Fruit fly (Drosophila melanogaster) whole organism, embryonic: ENCODE data around the gene CG46456.

Source experiments
- Blimp-1 ChIP-seq: fragments of 200-800 bp; sonication (Bioruptor generic); optimal IDR thresholded peaks from 3 replicates; lab custom pipeline; 2018; ENCODE audit warnings: missing biosample characterization, missing genetic modification characterization, mild to moderate bottlenecking, moderate library complexity, missing genetic modification reagents
- CG11398 ChIP-seq: fragments of 200-800 bp; sonication (Bioruptor generic); optimal IDR thresholded peaks from 2 replicates; lab custom pipeline; 2016; ENCODE audit warnings: missing biosample characterization, missing genetic modification characterization
- CG13296 ChIP-seq: fragments of 200-800 bp; sonication (Bioruptor generic); optimal IDR thresholded peaks from 3 replicates; lab custom pipeline; 2018; ENCODE audit warnings: missing biosample characterization, mild to moderate bottlenecking, missing genetic modification characterization
- CG14667 ChIP-seq: fragments of 200-800 bp; sonication (Bioruptor generic); IDR thresholded peaks from 2 replicates; pipeline ENCODE4 v1.3.6; 2022; ENCODE audit warnings: missing biosample characterization, missing genetic modification characterization
- CG16863 ChIP-seq: fragments of 200-800 bp; sonication (Bioruptor generic); optimal IDR thresholded peaks from 3 replicates; lab custom pipeline; 2016; ENCODE audit warnings: missing biosample characterization, missing genetic modification characterization
- CG18764 ChIP-seq: fragments of 200-800 bp; sonication (Bioruptor generic); optimal IDR thresholded peaks from 3 replicates; lab custom pipeline; 2016; ENCODE audit warnings: missing biosample characterization, missing genetic modification characterization
- CG2202 ChIP-seq: fragments of 200-800 bp; sonication (Bioruptor generic); optimal IDR thresholded peaks from 2 replicates; lab custom pipeline; 2018; ENCODE audit warnings: missing biosample characterization, mild to moderate bottlenecking, missing genetic modification characterization
- CG2678 ChIP-seq: fragments of 200-800 bp; sonication (Bioruptor generic); optimal IDR thresholded peaks from 3 replicates; lab custom pipeline; 2019; ENCODE audit warnings: missing biosample characterization, mild to moderate bottlenecking, missing genetic modification characterization, moderate library complexity
- CG2712 ChIP-seq: fragments of 200-800 bp; optimal IDR thresholded peaks from 3 replicates; lab custom pipeline; 2019; ENCODE audit warnings: missing biosample characterization, mild to moderate bottlenecking, missing genetic modification characterization, moderate library complexity
- CG3065 ChIP-seq: fragments of 200-800 bp; sonication (Bioruptor generic); optimal IDR thresholded peaks from 2 replicates; lab custom pipeline; 2016; ENCODE audit warnings: missing biosample characterization, missing genetic modification characterization
- CG31224 ChIP-seq: fragments of 200-800 bp; sonication (Bioruptor generic); IDR thresholded peaks from 2 replicates; pipeline ENCODE4 v1.3.6; 2022; ENCODE audit warnings: missing biosample characterization, missing genetic modification characterization
- CG34422 ChIP-seq: fragments of 200-800 bp; sonication (Bioruptor generic); IDR thresholded peaks from 3 replicates; pipeline ENCODE4 v1.3.6; 2022; ENCODE audit warnings: missing biosample characterization, missing genetic modification characterization
- CG43689 ChIP-seq: fragments of 200-800 bp; sonication (Bioruptor generic); IDR thresholded peaks from 2 replicates; pipeline ENCODE4 v1.3.6; 2022; ENCODE audit warnings: missing biosample characterization, missing genetic modification characterization
- CG7963 ChIP-seq: fragments of 200-800 bp; sonication (Bioruptor generic); IDR thresholded peaks from 3 replicates; pipeline ENCODE4 v1.3.6; 2022; ENCODE audit warnings: missing biosample characterization, missing genetic modification characterization; ENCODE audit not compliant: partially characterized antibody
- CG7987 ChIP-seq: fragments of 200-800 bp; sonication (Bioruptor generic); optimal IDR thresholded peaks from 2 replicates; lab custom pipeline; 2018; ENCODE audit warnings: missing biosample characterization, mild to moderate bottlenecking, missing genetic modification characterization, moderate library complexity
- CG8089 ChIP-seq: fragments of 200-800 bp; sonication (Bioruptor generic); optimal IDR thresholded peaks from 3 replicates; lab custom pipeline; 2016; ENCODE audit warnings: missing biosample characterization, missing genetic modification characterization
- CG8281 ChIP-seq: fragments of 200-800 bp; sonication (Bioruptor generic); optimal IDR thresholded peaks from 2 replicates; lab custom pipeline; 2018; ENCODE audit warnings: missing biosample characterization, mild to moderate bottlenecking, missing genetic modification characterization, moderate library complexity
- Dbx ChIP-seq: fragments of 200-800 bp; sonication (Bioruptor generic); IDR thresholded peaks from 3 replicates; pipeline ENCODE4 v1.3.6; 2022; ENCODE audit warnings: missing biosample characterization, missing genetic modification characterization
- Dip3 ChIP-seq: fragments of 200-800 bp; sonication (Bioruptor generic); optimal IDR thresholded peaks from 3 replicates; lab custom pipeline; 2016; ENCODE audit warnings: missing biosample characterization, missing genetic modification characterization
- Doc2 ChIP-seq: fragments of 200-800 bp; sonication (Bioruptor generic); IDR thresholded peaks from 2 replicates; pipeline ENCODE4 v1.3.6; 2022; ENCODE audit warnings: missing biosample characterization, missing genetic modification characterization
- Doc3 ChIP-seq: fragments of 200-800 bp; sonication (Bioruptor generic); IDR thresholded peaks from 3 replicates; pipeline ENCODE4 v1.3.6; 2022; ENCODE audit warnings: missing biosample characterization, missing genetic modification characterization; ENCODE audit not compliant: partially characterized antibody
- Fer2 ChIP-seq: fragments of 200-800 bp; sonication (Bioruptor generic); optimal IDR thresholded peaks from 2 replicates; lab custom pipeline; 2018; ENCODE audit warnings: missing biosample characterization, mild to moderate bottlenecking, missing genetic modification characterization, moderate library complexity
- GATAe ChIP-seq: fragments of 200-800 bp; sonication (Bioruptor generic); conservative IDR thresholded peaks from 2 replicates; pipeline ENCODE4 v1.3.6; 2022; ENCODE audit warnings: missing biosample characterization, missing genetic modification characterization
- Gsc ChIP-seq: fragments of 200-800 bp; sonication (Bioruptor generic); IDR thresholded peaks from 2 replicates; pipeline ENCODE4 v1.3.6; 2022; ENCODE audit warnings: missing biosample characterization, missing genetic modification characterization
- Hmr ChIP-seq: fragments of 200-800 bp; sonication (Bioruptor generic); optimal IDR thresholded peaks from 3 replicates; lab custom pipeline; 2017; ENCODE audit warnings: mild to moderate bottlenecking, missing biosample characterization, missing genetic modification reagents, missing genetic modification characterization
- Hsf ChIP-seq: fragments of 200-800 bp; sonication (Bioruptor generic); optimal IDR thresholded peaks from 3 replicates; lab custom pipeline; 2016; ENCODE audit warnings: missing biosample characterization, missing genetic modification characterization
- MTF-1 ChIP-seq: fragments of 200-800 bp; sonication (Bioruptor generic); optimal IDR thresholded peaks from 2 replicates; lab custom pipeline; 2018; ENCODE audit warnings: missing biosample characterization, mild to moderate bottlenecking, missing genetic modification characterization, borderline replicate concordance
- Meics ChIP-seq: fragments of 200-800 bp; sonication (Bioruptor generic); optimal IDR thresholded peaks from 2 replicates; lab custom pipeline; 2017; ENCODE audit warnings: missing biosample characterization, mild to moderate bottlenecking, missing genetic modification characterization
- Opbp ChIP-seq: fragments of 200-800 bp; sonication (Bioruptor generic); IDR thresholded peaks from 3 replicates; pipeline ENCODE4 v1.3.6; 2022; ENCODE audit warnings: missing biosample characterization, missing genetic modification characterization; ENCODE audit not compliant: partially characterized antibody
- Rfx ChIP-seq: fragments of 200-800 bp; sonication (Bioruptor generic); IDR thresholded peaks from 2 replicates; pipeline ENCODE4 v1.3.6; 2022; ENCODE audit warnings: missing biosample characterization, missing genetic modification characterization
- Sox100B ChIP-seq: fragments of 200-800 bp; sonication (Bioruptor generic); optimal IDR thresholded peaks from 3 replicates; lab custom pipeline; 2018; ENCODE audit warnings: missing biosample characterization, mild to moderate bottlenecking, missing genetic modification characterization
- Tbp ChIP-seq: fragments of >200 bp; optimal IDR thresholded peaks from 2 replicates; lab custom pipeline; 2018; ENCODE audit warnings: missing biosample characterization, missing genetic modification characterization
- ab ChIP-seq: fragments of 200-800 bp; sonication (Bioruptor generic); optimal IDR thresholded peaks from 2 replicates; lab custom pipeline; 2016; ENCODE audit warnings: missing biosample characterization, missing genetic modification characterization
- ato ChIP-seq: fragments of 200-800 bp; sonication (Bioruptor generic); IDR thresholded peaks from 2 replicates; pipeline ENCODE4 v1.3.6; 2022; ENCODE audit warnings: missing biosample characterization, missing genetic modification characterization; ENCODE audit not compliant: partially characterized antibody
- bbx ChIP-seq: fragments of 200-800 bp; sonication (Bioruptor generic); IDR thresholded peaks from 2 replicates; pipeline ENCODE4 v1.3.6; 2022; ENCODE audit warnings: missing biosample characterization, missing genetic modification characterization; ENCODE audit not compliant: partially characterized antibody
- corto ChIP-seq: fragments of 200-800 bp; sonication (Bioruptor generic); optimal IDR thresholded peaks from 2 replicates; lab custom pipeline; 2016; ENCODE audit warnings: missing biosample characterization, mild to moderate bottlenecking, missing genetic modification characterization, moderate library complexity
- ewg ChIP-seq: fragments of 200-800 bp; sonication (Bioruptor generic); optimal IDR thresholded peaks from 3 replicates; lab custom pipeline; 2017; ENCODE audit warnings: mild to moderate bottlenecking, missing biosample characterization, missing genetic modification reagents, missing genetic modification characterization
- fd3F ChIP-seq: fragments of 200-800 bp; sonication (Bioruptor generic); optimal IDR thresholded peaks from 2 replicates; lab custom pipeline; 2018; ENCODE audit warnings: missing biosample characterization, mild to moderate bottlenecking, missing genetic modification characterization, moderate library complexity
- maf-S ChIP-seq: fragments of 200-800 bp; sonication (Bioruptor generic); optimal IDR thresholded peaks from 2 replicates; lab custom pipeline; 2016; ENCODE audit warnings: missing biosample characterization, missing genetic modification characterization
- nerfin-1 ChIP-seq: fragments of 200-800 bp; sonication (Bioruptor generic); optimal IDR thresholded peaks from 3 replicates; lab custom pipeline; 2019; ENCODE audit warnings: missing biosample characterization, mild to moderate bottlenecking, missing genetic modification characterization, moderate library complexity
- ranshi ChIP-seq: fragments of 200-800 bp; sonication (Bioruptor generic); IDR thresholded peaks from 2 replicates; pipeline ENCODE4 v1.3.6; 2022; ENCODE audit warnings: missing biosample characterization, missing genetic modification characterization
- salm ChIP-seq: fragments of 200-800 bp; sonication (Bioruptor generic); optimal IDR thresholded peaks from 2 replicates; lab custom pipeline; 2018; ENCODE audit warnings: missing biosample characterization, mild to moderate bottlenecking, missing genetic modification characterization
- sc ChIP-seq, 3 experiments: fragments of >200 bp in 2 of 3; fragments of 200-800 bp in 1 of 3; sonication (Bioruptor generic) in 1 of 3; optimal IDR thresholded peaks; 2 replicates in 2 of 3; 3 replicates in 1 of 3; lab custom pipeline; 2017; ENCODE audit warnings: mild to moderate bottlenecking in 1 of 3, missing biosample characterization in 1 of 3, missing genetic modification characterization in 1 of 3, missing genetic modification reagents in 1 of 3
- sisA ChIP-seq: fragments of 200-800 bp; sonication (Bioruptor generic); IDR thresholded peaks from 2 replicates; pipeline ENCODE4 v1.3.6; 2022; ENCODE audit warnings: missing biosample characterization, missing genetic modification characterization
- tup ChIP-seq: fragments of 200-800 bp; sonication (Bioruptor generic); optimal IDR thresholded peaks from 2 replicates; lab custom pipeline; 2016; ENCODE audit warnings: missing biosample characterization, mild to moderate bottlenecking, missing genetic modification characterization, moderate library complexity
- vfl ChIP-seq: fragments of 200-800 bp; sonication (Bioruptor generic); optimal IDR thresholded peaks from 2 replicates; lab custom pipeline; 2016; ENCODE audit warnings: missing biosample characterization, missing genetic modification characterization
- yki ChIP-seq: fragments of >200 bp; optimal IDR thresholded peaks from 3 replicates; lab custom pipeline; 2018
- z ChIP-seq: fragments of 200-800 bp; sonication (Bioruptor generic); IDR thresholded peaks from 3 replicates; pipeline ENCODE4 v1.3.6; 2022; ENCODE audit warnings: missing biosample characterization, missing genetic modification characterization

CG46456 gene

DNA sequence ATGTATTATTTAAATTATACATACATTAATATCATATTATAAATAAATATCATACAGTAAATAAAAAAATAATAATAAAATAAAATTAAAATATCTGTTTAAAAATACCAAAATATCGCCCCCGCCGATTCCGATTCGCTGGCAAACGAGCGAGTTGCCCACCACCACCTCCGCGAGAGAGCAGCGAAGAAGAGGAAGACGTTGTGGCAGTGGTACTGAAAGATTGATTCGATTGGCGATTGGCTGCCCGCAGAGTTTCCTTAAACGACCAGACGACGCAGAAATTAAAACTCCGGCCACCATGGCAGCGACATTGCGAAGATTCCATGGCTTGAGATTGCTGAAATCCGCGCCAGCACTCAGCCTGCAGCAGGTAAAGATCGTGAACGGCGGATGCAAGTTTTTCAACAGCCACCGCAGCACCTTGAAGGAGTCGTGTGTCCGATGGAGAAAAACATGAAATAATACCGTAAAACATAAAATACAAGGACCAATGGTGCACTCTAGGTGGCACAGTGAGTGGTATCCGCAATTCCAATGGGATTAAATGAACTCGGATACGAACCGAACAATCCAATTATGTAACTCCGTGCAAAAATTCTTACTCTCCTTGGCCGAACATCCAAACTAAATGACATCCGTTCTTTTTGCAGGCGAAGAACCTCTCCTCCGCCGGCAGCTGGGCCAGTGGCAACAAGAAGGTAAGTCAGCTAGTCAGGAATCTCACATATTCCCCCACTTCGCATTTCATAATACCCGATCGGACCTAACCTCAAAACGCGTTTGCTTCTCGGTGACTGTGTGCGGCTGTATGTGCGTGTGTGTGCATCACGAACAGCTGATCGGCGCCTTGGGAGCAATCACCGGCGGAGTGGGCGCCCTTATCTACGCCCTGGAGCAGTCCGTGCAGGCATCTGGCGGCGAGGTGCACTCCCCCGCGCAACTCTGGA lies 5.2 kb upstream of the CG46456 start, which contains the start of gene Cyt-c1 (continued):
- no peak for TF ChIP-seq CG8281 (tag; lab: Kevin White, UChicago)
- no peak for TF ChIP-seq CG8089 (GFP tag; lab: Kevin White, UChicago)
- no peak for TF ChIP-seq sc (optimal IDR thresholded peaks at IDR 0.05; lab: Kevin White, UChicago)
- no peak for TF ChIP-seq sc (GFP tag; optimal IDR thresholded peaks at IDR 0.05; lab: Kevin White, UChicago)
- TF ChIP-seq GATAe (GFP tag; lab: Robert Waterston, UW): no peak
- no peak for TF ChIP-seq CG2202
- TF ChIP-seq yki (lab: Kevin White, UChicago): no peak
- TF ChIP-seq CG2712: peak; percentile 6
- TF ChIP-seq Meics (GFP tag; lab: Kevin White, UChicago): no peak
- no peak for TF ChIP-seq Hmr (GFP tag; lab: Kevin White, UChicago)
- no peak for TF ChIP-seq Fer2
- TF ChIP-seq CG14667 (GFP tag; lab: Robert Waterston, UW): no peak
- no peak for TF ChIP-seq maf-S (GFP tag; lab: Kevin White, UChicago)
- no peak for TF ChIP-seq Sox100B (GFP tag; lab: Kevin White, UChicago)
- no peak for TF ChIP-seq Hsf (GFP tag; lab: Kevin White, UChicago)
- no peak for TF ChIP-seq salm (tag; lab: Kevin White, UChicago)
- no peak for TF ChIP-seq sisA
- TF ChIP-seq Gsc (GFP tag; lab: Robert Waterston, UW): no peak
- TF ChIP-seq CG18764 (GFP tag; lab: Kevin White, UChicago): no peak
- TF ChIP-seq CG11398 (GFP tag; lab: Kevin White, UChicago): no peak
- TF ChIP-seq CG13296 (GFP tag; lab: Kevin White, UChicago): no peak
- no peak for TF ChIP-seq ato (GFP tag; lab: Robert Waterston, UW)
- TF ChIP-seq Dip3 (GFP tag; lab: Kevin White, UChicago): no peak
- no peak for TF ChIP-seq vfl
- TF ChIP-seq Opbp (GFP tag; lab: Robert Waterston, UW): peak; percentile 70; the same call in 2 of the 3 replicates
- TF ChIP-seq MTF-1 (GFP tag; lab: Kevin White, UChicago): no peak
- TF ChIP-seq CG3065 (GFP tag; lab: Kevin White, UChicago): no peak
- TF ChIP-seq Doc2: no peak
- peak; percentile 43 for TF ChIP-seq Rfx (GFP tag; lab: Robert Waterston, UW)
- TF ChIP-seq Tbp (GFP tag; lab: Kevin White, UChicago): no peak
- TF ChIP-seq ab (GFP tag; lab: Kevin White, UChicago): no peak
- no peak for TF ChIP-seq fd3F (GFP tag; lab: Kevin White, UChicago)
- TF ChIP-seq Dbx (GFP tag; lab: Robert Waterston, UW): 0 out of 3 replicates have a peak, but pooled peaks have one; percentile 16
- no peak for TF ChIP-seq corto (GFP tag; lab: Kevin White, UChicago)
- peak; percentile 51; the same call in 1 of the 3 replicates for TF ChIP-seq Doc3 (GFP tag; lab: Robert Waterston, UW)
- no peak for TF ChIP-seq tup (GFP tag; lab: Kevin White, UChicago)
- 0 out of 3 replicates have a peak, but pooled peaks have one; percentile 45 for TF ChIP-seq CG7963 (GFP tag; lab: Robert Waterston, UW)
- TF ChIP-seq bbx: peak; percentile 67; the same call in 1 of the 2 replicates
- peak; percentile 13; the same call in 1 of the 2 replicates for TF ChIP-seq ranshi (GFP tag; lab: Robert Waterston, UW)
- TF ChIP-seq z (GFP tag; lab: Robert Waterston, UW): no peak
- no peak for TF ChIP-seq CG16863 (GFP tag; lab: Kevin White, UChicago)
- TF ChIP-seq ewg (GFP tag; lab: Kevin White, UChicago): no peak
- no peak for TF ChIP-seq CG2678 (tag; lab: Kevin White, UChicago)
- TF ChIP-seq CG34422: peak; percentile 85; the same call in 2 of the 3 replicates
- TF ChIP-seq CG43689 (GFP tag; lab: Robert Waterston, UW): no peak
- TF ChIP-seq CG7987 (GFP tag; lab: Kevin White, UChicago): no peak
- no peak for TF ChIP-seq nerfin-1 (tag; lab: Kevin White, UChicago)
- TF ChIP-seq CG31224 (GFP tag; lab: Robert Waterston, UW): no peak
- TF ChIP-seq Blimp-1: no peak
